Worm (Caenorhabditis elegans) whole organism, young adult: Measurements from ENCODE around the gene ZK666.4.
"Not testable (repeated sequence)": the region's sequence is repeated elsewhere in the genome, so short reads cannot be mapped to it uniquely, and the experiment has no call there.

Experiments
- B0019.2 ChIP-seq: fragments of 200-800 bp; sonication (Bioruptor generic); conservative IDR thresholded peaks from 2 replicates; pipeline ENCODE4 v1.3.6; 2022; ENCODE audit warnings: missing genetic modification reagents, missing genetic modification characterization, missing compliant biosample characterization
- B0261.1 ChIP-seq: sonication (generic microtip); optimal IDR thresholded peaks from 2 replicates; lab custom pipeline; 2016; ENCODE audit warnings: mild to moderate bottlenecking, missing genetic modification characterization, moderate library complexity, missing compliant biosample characterization
- B0336.3 ChIP-seq: fragments of 200-800 bp; sonication (Bioruptor generic); IDR thresholded peaks from 2 replicates; pipeline ENCODE4 v1.3.6; 2022; ENCODE audit warnings: missing genetic modification characterization, missing compliant biosample characterization
- D2030.7 ChIP-seq: fragments of 200-800 bp; sonication (Bioruptor generic); IDR thresholded peaks from 2 replicates; pipeline ENCODE4 v1.3.6; 2022; ENCODE audit warnings: missing genetic modification reagents, missing genetic modification characterization, missing compliant biosample characterization
- F10E7.11 ChIP-seq: sonication (generic microtip); optimal IDR thresholded peaks from 2 replicates; lab custom pipeline; 2017; ENCODE audit warnings: mild to moderate bottlenecking, missing genetic modification characterization, moderate library complexity, missing compliant biosample characterization
- F33H1.4 ChIP-seq: fragments of 200-800 bp; sonication (Bioruptor generic); IDR thresholded peaks from 2 replicates; pipeline ENCODE4 v1.3.6; 2022; ENCODE audit warnings: missing genetic modification reagents, missing genetic modification characterization, missing compliant biosample characterization
- F55B11.4 ChIP-seq: sonication (generic microtip); optimal IDR thresholded peaks from 2 replicates; lab custom pipeline; 2016; ENCODE audit warnings: missing compliant biosample characterization, missing genetic modification characterization, borderline replicate concordance; ENCODE audit not compliant: insufficient read depth
- T26A5.8 ChIP-seq: sonication (generic microtip); optimal IDR thresholded peaks from 2 replicates; lab custom pipeline; 2016; ENCODE audit warnings: missing genetic modification characterization, missing compliant biosample characterization
- Y53F4B.3 ChIP-seq: fragments of 200-800 bp; sonication (Bioruptor generic); IDR thresholded peaks from 2 replicates; pipeline ENCODE4 v1.3.6; 2022; ENCODE audit warnings: missing genetic modification reagents, missing genetic modification characterization, missing compliant biosample characterization
- akir-1 ChIP-seq: fragments of 200-800 bp; sonication (Bioruptor generic); optimal IDR thresholded peaks from 2 replicates; lab custom pipeline; 2018; ENCODE audit warnings: mild to moderate bottlenecking, missing genetic modification characterization, moderate library complexity, missing compliant biosample characterization
- ama-1 ChIP-seq, 3 experiments: fragments of 150-350 bp in 1 of 3; sonication (generic microtip) in 2 of 3; optimal IDR thresholded peaks; 2 replicates each; lab custom pipeline; 2014 to 2018; ENCODE audit warnings: missing biosample characterization in 2 of 3, missing genetic modification characterization in 2 of 3, missing genetic modification reagents in 2 of 3
- aptf-2 ChIP-seq: fragments of 200-800 bp; sonication (Bioruptor generic); conservative IDR thresholded peaks from 2 replicates; pipeline ENCODE4 v1.3.6; 2022; ENCODE audit warnings: missing genetic modification reagents, missing genetic modification characterization, missing compliant biosample characterization
- athp-1 ChIP-seq: sonication (generic microtip); optimal IDR thresholded peaks from 2 replicates; lab custom pipeline; 2017; ENCODE audit warnings: mild to moderate bottlenecking, missing genetic modification characterization, missing compliant biosample characterization
- ceh-27 ChIP-seq: fragments of 200-800 bp; sonication (Bioruptor generic); optimal IDR thresholded peaks from 2 replicates; lab custom pipeline; 2018; ENCODE audit warnings: mild to moderate bottlenecking, missing genetic modification characterization, moderate library complexity, missing compliant biosample characterization
- ceh-40 ChIP-seq: fragments of 200-800 bp; sonication (Bioruptor generic); IDR thresholded peaks from 2 replicates; pipeline ENCODE4 v1.3.6; 2022; ENCODE audit warnings: missing genetic modification characterization, missing compliant biosample characterization
- egl-44 ChIP-seq: fragments of 200-800 bp; sonication (Bioruptor generic); IDR thresholded peaks from 2 replicates; pipeline ENCODE4 v1.3.6; 2022; ENCODE audit warnings: missing genetic modification reagents, missing genetic modification characterization, missing compliant biosample characterization
- ekl-4 ChIP-seq: fragments of 200-800 bp; sonication (Bioruptor generic); IDR thresholded peaks from 2 replicates; pipeline ENCODE4 v1.3.6; 2022; ENCODE audit warnings: missing genetic modification reagents, missing genetic modification characterization, missing compliant biosample characterization
- him-1 ChIP-seq: sonication (generic microtip); optimal IDR thresholded peaks from 2 replicates; lab custom pipeline; 2016; ENCODE audit warnings: missing genotype, missing genetic modification reagents, missing genetic modification characterization, missing compliant biosample characterization
- hsf-1 ChIP-seq: fragments of 200-800 bp; sonication (Bioruptor generic); IDR thresholded peaks from 2 replicates; pipeline ENCODE4 v1.3.6; 2022; ENCODE audit warnings: missing genetic modification reagents, missing genetic modification characterization, missing compliant biosample characterization
- lin-54 ChIP-seq: fragments of 200-800 bp; sonication (Bioruptor generic); optimal IDR thresholded peaks from 2 replicates; lab custom pipeline; 2018; ENCODE audit warnings: mild to moderate bottlenecking, missing genetic modification characterization, missing compliant biosample characterization
- lsl-1 ChIP-seq: fragments of 200-800 bp; sonication (Bioruptor generic); optimal IDR thresholded peaks from 2 replicates; lab custom pipeline; 2018; ENCODE audit warnings: mild to moderate bottlenecking, missing genetic modification characterization, moderate library complexity, missing compliant biosample characterization
- madf-10 ChIP-seq: sonication (generic microtip); optimal IDR thresholded peaks from 2 replicates; lab custom pipeline; 2016; ENCODE audit warnings: mild to moderate bottlenecking, missing genetic modification characterization, missing compliant biosample characterization
- madf-6 ChIP-seq: fragments of 200-800 bp; sonication (Bioruptor generic); IDR thresholded peaks from 2 replicates; pipeline ENCODE4 v1.3.6; 2022; ENCODE audit warnings: missing genetic modification reagents, missing genetic modification characterization, missing compliant biosample characterization
- madf-8 ChIP-seq: fragments of 200-800 bp; sonication (Bioruptor generic); conservative IDR thresholded peaks from 2 replicates; pipeline ENCODE4 v1.3.6; 2022; ENCODE audit warnings: missing genetic modification reagents, missing genetic modification characterization, missing compliant biosample characterization
- mes-4 ChIP-seq: sonication (generic microtip); optimal IDR thresholded peaks from 2 replicates; lab custom pipeline; 2016; ENCODE audit warnings: missing genotype, missing genetic modification characterization, missing compliant biosample characterization
- repo-1 ChIP-seq: sonication (generic microtip); optimal IDR thresholded peaks from 2 replicates; lab custom pipeline; 2017; ENCODE audit warnings: mild to moderate bottlenecking, missing genetic modification characterization, missing compliant biosample characterization
- rpc-1 ChIP-seq, 2 experiments: fragments of 150-350 bp in 1 of 2; sonication (generic microtip) in 1 of 2; optimal IDR thresholded peaks; 2 replicates each; lab custom pipeline; 2014 to 2018; ENCODE audit warnings: missing biosample characterization in 1 of 2, missing genetic modification characterization in 1 of 2, missing genetic modification reagents in 1 of 2, missing genotype in 1 of 2
- sdz-38 ChIP-seq: sonication (generic microtip); optimal IDR thresholded peaks from 2 replicates; lab custom pipeline; 2016; ENCODE audit warnings: missing genotype, missing genetic modification characterization, missing compliant biosample characterization
- snpc-1.1 ChIP-seq: sonication (generic microtip); optimal IDR thresholded peaks from 2 replicates; lab custom pipeline; 2017; ENCODE audit warnings: missing genetic modification characterization, mild to moderate bottlenecking, missing compliant biosample characterization, antibody characterized with exemption, moderate library complexity, missing genotype, missing genetic modification reagents; ENCODE audit not compliant: insufficient read depth
- snpc-4 ChIP-seq, 5 experiments: fragments of 150-350 bp in 1 of 5; sonication (generic microtip) in 4 of 5; optimal IDR thresholded peaks; 2 replicates each; lab custom pipeline; 2014 to 2018; ENCODE audit warnings: missing genetic modification characterization in 5 of 5, missing biosample characterization in 3 of 5, antibody characterized with exemption in 2 of 5, mild to moderate bottlenecking in 2 of 5, missing compliant biosample characterization in 2 of 5, missing genotype in 2 of 5, moderate library complexity in 2 of 5, missing genetic modification reagents in 1 of 5
- sptf-2 ChIP-seq: fragments of 200-800 bp; sonication (Bioruptor generic); optimal IDR thresholded peaks from 2 replicates; lab custom pipeline; 2018; ENCODE audit warnings: mild to moderate bottlenecking, missing genetic modification characterization, missing compliant biosample characterization
- tbx-9 ChIP-seq: sonication (generic microtip); optimal IDR thresholded peaks from 2 replicates; lab custom pipeline; 2016; ENCODE audit warnings: borderline replicate concordance, missing genetic modification characterization, inconsistent platforms, missing compliant biosample characterization
- unc-130 ChIP-seq: sonication (generic microtip); optimal IDR thresholded peaks from 2 replicates; lab custom pipeline; 2016; ENCODE audit warnings: missing genetic modification reagents, missing genetic modification characterization, missing compliant biosample characterization
- ztf-3 ChIP-seq: fragments of 200-800 bp; sonication (Bioruptor generic); optimal IDR thresholded peaks from 2 replicates; lab custom pipeline; 2018; ENCODE audit warnings: mild to moderate bottlenecking, missing genetic modification characterization, missing compliant biosample characterization

Gene ZK666.4

ce11 chrII:10493034-10493433, 16.0 kb downstream of the ZK666.4 start, which contains the start of gene ZK666.8:
TSS of gene ZK666.8 (minus strand) at chrII:10493134.
- not testable (repeated sequence) for TF ChIP-seq unc-130 (GFP tag; lab: Kevin White, UChicago); mes-4 (tag; lab: Kevin White, UChicago); him-1 (tag; lab: Kevin White, UChicago)
- TF ChIP-seq, all 124 proteins: peak for 0; not testable (repeated sequence) for 124

- TF ChIP-seq D2030.7 (GFP tag; lab: Robert Waterston, UW) (no peak), ama-1 (optimal IDR thresholded peaks at IDR 0.05; lab: Kevin White, UChicago) (no peak), ama-1 (GFP tag; optimal IDR thresholded peaks at IDR 0.05; lab: Kevin White, UChicago) (no peak), ekl-4 (GFP tag; lab: Robert Waterston, UW) (no peak), repo-1 (tag; lab: Kevin White, UChicago) (no peak), unc-130 (GFP tag; lab: Kevin White, UChicago) (no peak), egl-44 (GFP tag; lab: Robert Waterston, UW) (no peak), lin-54 (GFP tag; lab: Kevin White, UChicago) (no peak), F33H1.4 (GFP tag; lab: Robert Waterston, UW) (no peak), F10E7.11 (tag; lab: Kevin White, UChicago) (no peak), sdz-38 (tag; lab: Kevin White, UChicago) (no peak), Y53F4B.3 (GFP tag; lab: Robert Waterston, UW) (no peak), B0336.3 (GFP tag; lab: Robert Waterston, UW) (no peak), hsf-1 (GFP tag; lab: Robert Waterston, UW) (no peak), akir-1 (no peak), F55B11.4 (tag; lab: Kevin White, UChicago) (no peak), tbx-9 (tag; lab: Kevin White, UChicago) (no peak), rpc-1 (optimal IDR thresholded peaks at IDR 0.05; lab: Kevin White, UChicago) (no peak), rpc-1 (tag; optimal IDR thresholded peaks at IDR 0.05; lab: Kevin White, UChicago) (no peak), aptf-2 (GFP tag; lab: Robert Waterston, UW) (no peak)
Measured at ce11 chrII:10494467-10494866, 17.4 kb downstream of the ZK666.4 start, which contains the start of gene ZK666.14. TSS of gene ZK666.14 (plus strand) at chrII:10494767.

ce11 chrII:10495912-10496311, 18.9 kb downstream of the ZK666.4 start, which contains the start of gene ZK666.12:
TSS of gene ZK666.12 (plus strand) at chrII:10496212.
- TF ChIP-seq akir-1 (no peak), sptf-2 (GFP tag; lab: Kevin White, UChicago) (no peak), ceh-40 (no peak), egl-44 (GFP tag; lab: Robert Waterston, UW) (no peak), madf-6 (GFP tag; lab: Robert Waterston, UW) (no peak), madf-10 (no peak), him-1 (tag; lab: Kevin White, UChicago) (no peak)

- TF ChIP-seq ceh-27 (GFP tag; lab: Kevin White, UChicago) (no peak), B0019.2 (GFP tag; lab: Robert Waterston, UW) (no peak), ztf-3 (no peak), lin-54 (GFP tag; lab: Kevin White, UChicago) (no peak), madf-8 (GFP tag; lab: Robert Waterston, UW) (no peak), lsl-1 (GFP tag; lab: Kevin White, UChicago) (no peak), snpc-4 (GFP tag; optimal IDR thresholded peaks at IDR 0.05; lab: Kevin White, UChicago) (no peak), snpc-4 (tag; optimal IDR thresholded peaks at IDR 0.05; lab: Kevin White, UChicago) (no peak), T26A5.8 (no peak), B0261.1 (tag; lab: Kevin White, UChicago) (no peak), athp-1 (no peak), snpc-1.1 (tag; lab: Kevin White, UChicago) (no peak)
Measured at ce11 chrII:10500674-10501073, 23.6 kb downstream of the ZK666.4 start.
